Fruit fly (Drosophila melanogaster): ENCODE results near the gene Ufsp2.

- TF ChIP-seq Clk (GFP tag; optimal IDR thresholded peaks at IDR 0.05) (no peak), CG11617 (GFP tag; optimal IDR thresholded peaks at IDR 0.05) (no peak), kay (GFP tag; ENCODE audit: borderline replicate concordance) (no peak), toe (GFP tag; optimal IDR thresholded peaks at IDR 0.05) (no peak), cic (GFP tag; optimal IDR thresholded peaks at IDR 0.05) (no peak), bab1 (GFP tag; optimal IDR thresholded peaks at IDR 0.05) (no peak), Mnt (GFP tag; optimal IDR thresholded peaks at IDR 0.05) (no peak), ovo (GFP tag; optimal IDR thresholded peaks at IDR 0.05) (no peak), Hr96 (GFP tag; optimal IDR thresholded peaks at IDR 0.05) (no peak), tj (GFP tag; optimal IDR thresholded peaks at IDR 0.05) (no peak), cnc (optimal IDR thresholded peaks at IDR 0.05) (no peak), CG5204 (GFP tag; optimal IDR thresholded peaks at IDR 0.05) (no peak), CG14711 (tag; optimal IDR thresholded peaks at IDR 0.05) (no peak)
These were observed 21.6 kb downstream of the Ufsp2 start for dm6 chr3L:15597945-15598344.

Measured in whole organism, adult.